Fruit fly (Drosophila melanogaster) whole organism, prepupa: Measurements from ENCODE around the gene Blos3.

Experiments used
- CG16779 ChIP-seq: fragments of 200-800 bp; sonication (Bioruptor generic); optimal IDR thresholded peaks from 3 replicates; lab custom pipeline; 2017; ENCODE audit warnings: missing biosample characterization, mild to moderate bottlenecking, missing genetic modification characterization
- CG8119 ChIP-seq: fragments of 200-800 bp; sonication (Bioruptor generic); IDR thresholded peaks from 3 replicates; pipeline ENCODE4 v1.3.6; 2022; ENCODE audit warnings: missing biosample characterization, missing genetic modification characterization
- CG9139 ChIP-seq: fragments of 200-800 bp; sonication (Bioruptor generic); optimal IDR thresholded peaks from 3 replicates; lab custom pipeline; 2017; ENCODE audit warnings: missing biosample characterization, mild to moderate bottlenecking, missing genetic modification characterization
- Ets96B ChIP-seq: fragments of 200-800 bp; optimal IDR thresholded peaks from 2 replicates; lab custom pipeline; 2019; ENCODE audit warnings: missing biosample characterization, mild to moderate bottlenecking, missing genetic modification characterization, moderate library complexity
- Gug ChIP-seq: fragments of 200-800 bp; sonication (Bioruptor generic); IDR thresholded peaks from 2 replicates; pipeline ENCODE4 v1.3.6; 2022; ENCODE audit warnings: missing biosample characterization, missing genetic modification characterization
- acj6 ChIP-seq: fragments of 200-800 bp; sonication (Bioruptor generic); optimal IDR thresholded peaks from 3 replicates; lab custom pipeline; 2016; ENCODE audit warnings: missing biosample characterization, missing genetic modification characterization
- eg ChIP-seq: fragments of 200-800 bp; sonication (Bioruptor generic); IDR thresholded peaks from 3 replicates; pipeline ENCODE4 v1.3.6; 2022; ENCODE audit warnings: missing biosample characterization, missing genetic modification characterization
- salr ChIP-seq, 2 experiments: fragments of 200-800 bp; sonication (Bioruptor generic); optimal IDR thresholded peaks; 3 replicates each; lab custom pipeline; 2016 to 2018; ENCODE audit warnings: missing biosample characterization in 2 of 2, missing genetic modification characterization in 2 of 2, mild to moderate bottlenecking in 1 of 2
- topi ChIP-seq: fragments of 200-800 bp; sonication (Bioruptor generic); optimal IDR thresholded peaks from 3 replicates; lab custom pipeline; 2016; ENCODE audit warnings: missing biosample characterization, missing genetic modification characterization
- vri ChIP-seq: fragments of 200-800 bp; sonication (Bioruptor generic); optimal IDR thresholded peaks from 3 replicates; lab custom pipeline; 2016; ENCODE audit warnings: missing biosample characterization, mild to moderate bottlenecking, missing genetic modification characterization

DNA sequence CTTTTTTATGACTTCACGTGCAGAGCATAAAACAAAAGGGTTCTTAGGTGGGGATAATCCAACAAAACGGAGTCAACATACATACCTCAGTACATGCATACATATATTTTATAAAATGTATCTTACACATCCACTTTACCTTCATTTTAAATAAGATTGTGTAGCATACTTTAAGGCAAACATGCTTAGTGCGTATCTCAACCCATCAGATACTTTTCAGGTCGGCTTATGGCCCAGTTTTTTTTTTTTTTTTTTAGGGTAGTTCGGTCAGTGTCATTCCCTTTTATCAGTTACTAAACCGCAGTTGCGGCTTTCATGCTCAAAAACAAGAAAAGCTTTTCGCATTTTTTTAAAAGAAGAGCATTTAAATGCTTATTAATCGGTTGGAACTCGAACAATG, 22.0 kb downstream of the Blos3 start, which contains the start of gene NijB:
- TF ChIP-seq topi (GFP tag; lab: Kevin White, UChicago) (no peak), acj6 (GFP tag; lab: Kevin White, UChicago) (no peak), salr (GFP tag; optimal IDR thresholded peaks at IDR 0.05; lab: Kevin White, UChicago) (no peak), Ets96B (tag; lab: Kevin White, UChicago) (no peak), CG16779 (tag; lab: Kevin White, UChicago) (no peak), CG8119 (GFP tag; lab: Robert Waterston, UW) (no peak), Gug (GFP tag; lab: Robert Waterston, UW) (no peak), CG9139 (GFP tag; lab: Kevin White, UChicago) (no peak), vri (GFP tag; lab: Kevin White, UChicago) (peak; percentile 56), eg (GFP tag; lab: Robert Waterston, UW) (no peak)
